Worm (Caenorhabditis elegans) whole organism, mixed stage, embryonic: ENCODE results near the gene fbxa-219.

Source experiments
- elt-3 ChIP-seq: fragments of 150-350 bp; optimal IDR thresholded peaks from 2 replicates; lab custom pipeline; 2014; ENCODE audit warnings: missing biosample characterization, missing genetic modification characterization
- lsy-2 ChIP-seq: fragments of 150-350 bp; optimal IDR thresholded peaks from 2 replicates; lab custom pipeline; 2014; ENCODE audit warnings: missing biosample characterization, missing genetic modification characterization
- mab-5 ChIP-seq: fragments of 150-350 bp; optimal IDR thresholded peaks from 2 replicates; lab custom pipeline; 2014; ENCODE audit warnings: missing biosample characterization, missing genetic modification characterization
- nhr-237 ChIP-seq: fragments of 150-350 bp; optimal IDR thresholded peaks from 2 replicates; lab custom pipeline; 2014; ENCODE audit warnings: missing biosample characterization, missing genetic modification characterization
- nhr-28 ChIP-seq: fragments of 150-350 bp; optimal IDR thresholded peaks from 2 replicates; lab custom pipeline; 2014; ENCODE audit warnings: missing biosample characterization, missing genetic modification characterization
- nhr-76 ChIP-seq: sonication (generic microtip); optimal IDR thresholded peaks from 2 replicates; lab custom pipeline; 2017; ENCODE audit warnings: missing biosample characterization, missing genetic modification characterization
- snpc-4 ChIP-seq: fragments of 150-350 bp; optimal IDR thresholded peaks from 2 replicates; lab custom pipeline; 2014; ENCODE audit warnings: missing biosample characterization, missing genetic modification characterization
- sptf-1 ChIP-seq: sonication (generic microtip); optimal IDR thresholded peaks from 2 replicates; lab custom pipeline; 2017; ENCODE audit warnings: mild to moderate bottlenecking, missing genetic modification characterization, moderate library complexity, missing compliant biosample characterization
- unc-120 ChIP-seq: sonication (generic microtip); optimal IDR thresholded peaks from 2 replicates; lab custom pipeline; 2017; ENCODE audit warnings: missing genetic modification characterization, missing compliant biosample characterization; ENCODE audit not compliant: poor library complexity, severe bottlenecking
- unc-39 ChIP-seq: fragments of 150-350 bp; optimal IDR thresholded peaks from 2 replicates; lab custom pipeline; 2014; ENCODE audit warnings: missing biosample characterization, missing genetic modification characterization
- unc-62 ChIP-seq: fragments of 150-350 bp; optimal IDR thresholded peaks from 2 replicates; lab custom pipeline; 2014; ENCODE audit warnings: missing biosample characterization, missing genetic modification reagents, missing genetic modification characterization
- ztf-11 ChIP-seq: fragments of 150-350 bp; optimal IDR thresholded peaks from 2 replicates; lab custom pipeline; 2014; ENCODE audit warnings: missing biosample characterization, missing genetic modification characterization

DNA sequence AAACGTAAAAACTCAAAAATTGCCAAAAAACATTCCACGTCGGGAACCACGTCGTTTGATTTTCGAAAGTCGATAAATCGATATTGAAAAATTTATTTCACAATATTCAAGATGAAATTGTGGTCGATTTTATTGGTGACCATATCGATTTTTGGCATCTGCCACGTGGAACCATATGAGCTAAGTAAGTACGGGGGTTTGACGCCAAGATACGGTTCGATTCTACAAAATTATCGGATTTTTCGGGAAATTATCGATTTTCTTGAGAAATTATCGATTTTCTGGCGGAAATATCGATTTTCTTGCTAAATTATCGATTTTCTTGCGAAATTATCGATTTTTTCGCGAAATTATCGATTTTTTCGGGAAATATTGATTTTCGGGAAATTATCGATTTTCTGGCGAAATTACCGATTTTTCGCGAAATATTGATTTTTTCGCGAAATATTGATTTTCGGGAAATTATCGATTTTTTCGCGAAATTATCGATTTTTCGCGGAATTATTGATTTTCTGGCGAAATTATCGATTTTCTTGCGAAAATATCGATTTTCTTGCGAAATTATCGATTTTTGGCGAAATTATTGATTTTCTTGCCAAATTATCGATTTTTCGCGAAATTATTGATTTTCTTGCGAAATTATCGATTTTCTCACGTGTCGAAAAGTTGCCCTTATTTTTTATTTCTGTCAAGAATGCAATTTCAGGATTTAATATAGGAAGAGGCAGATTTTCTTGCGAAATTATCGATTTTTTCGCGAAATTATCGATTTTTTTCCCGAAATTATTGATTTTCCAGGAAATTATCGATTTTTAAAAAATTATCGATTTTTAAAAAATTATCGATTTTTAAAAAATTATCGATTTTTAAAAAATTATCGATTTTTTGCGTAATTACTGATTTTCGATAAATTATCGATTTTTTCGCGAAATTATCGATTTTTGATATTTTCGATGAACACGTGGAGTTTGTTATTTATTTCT lies 8.9 kb upstream of the fbxa-219 start, which contains the start of gene Y54F10BM.3:
- TF ChIP-seq nhr-237 (tag; lab: Kevin White, UChicago), result no peak
- no peak for TF ChIP-seq ztf-11 (tag; lab: Kevin White, UChicago)
- no peak for TF ChIP-seq elt-3 (tag; lab: Kevin White, UChicago)
- TF ChIP-seq unc-62 (GFP tag; lab: Kevin White, UChicago), result no peak
- no peak for TF ChIP-seq unc-39 (tag; lab: Kevin White, UChicago)
- no peak for TF ChIP-seq nhr-76
- no peak for TF ChIP-seq mab-5 (tag; lab: Kevin White, UChicago)
- no peak for TF ChIP-seq nhr-28 (tag; lab: Kevin White, UChicago)
- TF ChIP-seq sptf-1 (tag; lab: Kevin White, UChicago), result peak; percentile 23
- no peak for TF ChIP-seq lsy-2 (tag; lab: Kevin White, UChicago)
- TF ChIP-seq unc-120 (tag; lab: Kevin White, UChicago), result no peak
- TF ChIP-seq snpc-4 (tag; lab: Kevin White, UChicago), result no peak
